Fruit fly (Drosophila melanogaster) whole organism, pupa: ENCODE measurements around the gene CG14883.

ENCODE experiments used
- CG10348 ChIP-seq: fragments of 200-800 bp; sonication (Bioruptor generic); IDR thresholded peaks from 2 replicates; pipeline ENCODE4 v1.3.6; 2022; ENCODE audit warnings: missing biosample characterization, missing genetic modification characterization
- CG12605 ChIP-seq: fragments of 200-800 bp; sonication (Bioruptor generic); IDR thresholded peaks from 2 replicates; pipeline ENCODE4 v1.3.6; 2022; ENCODE audit warnings: missing biosample characterization, missing genetic modification characterization
- CG13204 ChIP-seq: fragments of 200-800 bp; sonication (Bioruptor generic); optimal IDR thresholded peaks from 2 replicates; lab custom pipeline; 2018; ENCODE audit warnings: missing biosample characterization, mild to moderate bottlenecking, missing genetic modification characterization, moderate library complexity
- CG14655 ChIP-seq: fragments of 200-800 bp; sonication (Bioruptor generic); optimal IDR thresholded peaks from 3 replicates; lab custom pipeline; 2017; ENCODE audit warnings: mild to moderate bottlenecking, missing biosample characterization, missing genetic modification reagents, missing genetic modification characterization
- CG15710 ChIP-seq: fragments of 200-800 bp; sonication (Bioruptor generic); optimal IDR thresholded peaks from 2 replicates; lab custom pipeline; 2018; ENCODE audit warnings: missing biosample characterization, mild to moderate bottlenecking, missing genetic modification characterization, moderate library complexity
- CG17806 ChIP-seq: fragments of 200-800 bp; sonication (Bioruptor generic); optimal IDR thresholded peaks from 2 replicates; lab custom pipeline; 2018; ENCODE audit warnings: missing biosample characterization, mild to moderate bottlenecking, missing genetic modification characterization, moderate library complexity
- CG32121 ChIP-seq: fragments of 200-800 bp; sonication (Bioruptor generic); IDR thresholded peaks from 2 replicates; pipeline ENCODE4 v1.3.6; 2022; ENCODE audit warnings: missing biosample characterization, missing genetic modification characterization
- CG4496 ChIP-seq: fragments of 200-800 bp; sonication (Bioruptor generic); IDR thresholded peaks from 3 replicates; pipeline ENCODE4 v1.3.6; 2022; ENCODE audit warnings: missing biosample characterization, missing genetic modification characterization
- CG8159 ChIP-seq: fragments of 200-800 bp; sonication (Bioruptor generic); optimal IDR thresholded peaks from 3 replicates; lab custom pipeline; 2018; ENCODE audit warnings: missing biosample characterization, mild to moderate bottlenecking, missing genetic modification characterization, moderate library complexity
- CG8301 ChIP-seq: fragments of 200-800 bp; sonication (Bioruptor generic); optimal IDR thresholded peaks from 2 replicates; lab custom pipeline; 2018; ENCODE audit warnings: missing biosample characterization, mild to moderate bottlenecking, missing genetic modification characterization
- CG9948 ChIP-seq: fragments of 200-800 bp; sonication (Bioruptor generic); optimal IDR thresholded peaks from 2 replicates; lab custom pipeline; 2018; ENCODE audit warnings: missing biosample characterization, mild to moderate bottlenecking, missing genetic modification characterization, moderate library complexity
- D1 ChIP-seq: fragments of 200-800 bp; sonication (Bioruptor generic); optimal IDR thresholded peaks from 2 replicates; lab custom pipeline; 2018; ENCODE audit warnings: missing biosample characterization, mild to moderate bottlenecking, missing genetic modification characterization, moderate library complexity
- EcR ChIP-seq: fragments of 200-800 bp; sonication (Bioruptor generic); optimal IDR thresholded peaks from 3 replicates; lab custom pipeline; 2019; ENCODE audit warnings: missing biosample characterization, missing genetic modification characterization, mild to moderate bottlenecking, moderate library complexity, missing genetic modification reagents
- Ets98B ChIP-seq: fragments of 200-800 bp; sonication (Bioruptor generic); IDR thresholded peaks from 2 replicates; pipeline ENCODE4 v1.3.6; 2022; ENCODE audit warnings: missing biosample characterization, missing genetic modification characterization
- Pif1A ChIP-seq: fragments of 200-800 bp; sonication (Bioruptor generic); optimal IDR thresholded peaks from 3 replicates; lab custom pipeline; 2016; ENCODE audit warnings: missing biosample characterization, missing genetic modification characterization
- Pif1B ChIP-seq: fragments of 200-800 bp; sonication (Bioruptor generic); optimal IDR thresholded peaks from 3 replicates; lab custom pipeline; 2016; ENCODE audit warnings: missing biosample characterization, missing genetic modification characterization
- Snoo ChIP-seq: fragments of 200-800 bp; sonication (Bioruptor generic); optimal IDR thresholded peaks from 3 replicates; lab custom pipeline; 2017; ENCODE audit warnings: missing biosample characterization, mild to moderate bottlenecking, missing genetic modification characterization, inconsistent platforms
- fd96Ca ChIP-seq: fragments of 200-800 bp; sonication (Bioruptor generic); IDR thresholded peaks from 3 replicates; pipeline ENCODE4 v1.3.6; 2022; ENCODE audit warnings: missing biosample characterization, missing genetic modification characterization
- rn ChIP-seq: fragments of 200-800 bp; sonication (Bioruptor generic); IDR thresholded peaks from 2 replicates; pipeline ENCODE4 v1.3.6; 2022; ENCODE audit warnings: missing biosample characterization, missing genetic modification characterization

The CG14883 gene

DNA sequence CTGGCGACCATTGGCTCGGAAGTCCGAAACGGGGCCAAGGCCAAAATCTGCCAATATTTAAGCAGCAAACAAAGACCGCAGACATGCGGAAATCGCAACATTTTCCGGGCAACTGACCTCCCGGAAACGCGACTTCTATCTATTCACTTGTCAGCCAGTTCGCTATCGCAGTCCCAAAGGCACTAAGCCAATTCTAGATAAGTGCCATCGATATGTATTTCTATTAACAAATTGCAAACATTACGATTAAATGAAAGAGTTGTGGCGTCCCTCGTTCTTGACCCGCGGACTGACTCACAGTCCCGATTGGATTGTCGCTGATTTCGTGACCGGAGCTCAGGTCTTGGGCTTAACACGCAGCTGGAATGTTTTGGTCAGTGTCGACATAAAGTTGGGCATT lies 43.0 kb downstream of the CG14883 start, which contains the start of gene Gr89a:
TSS of gene Gr89a (minus strand) at position 101 of the 400 bp plus-strand sequence.
- no peak for TF ChIP-seq CG14655 (GFP tag; lab: Kevin White, UChicago)
- no peak for TF ChIP-seq EcR (GFP tag; lab: Kevin White, UChicago)
- no peak for TF ChIP-seq CG32121 (GFP tag; lab: Robert Waterston, UW)
- TF ChIP-seq CG15710 (tag; lab: Kevin White, UChicago) = no peak
- TF ChIP-seq CG12605 = no peak
- no peak for TF ChIP-seq D1
- no peak for TF ChIP-seq fd96Ca (GFP tag; lab: Robert Waterston, UW)
- no peak for TF ChIP-seq Pif1A
- no peak for TF ChIP-seq CG8159 (tag; lab: Kevin White, UChicago)
- TF ChIP-seq CG10348 (GFP tag; lab: Robert Waterston, UW) = no peak
- TF ChIP-seq CG9948 = no peak

DNA sequence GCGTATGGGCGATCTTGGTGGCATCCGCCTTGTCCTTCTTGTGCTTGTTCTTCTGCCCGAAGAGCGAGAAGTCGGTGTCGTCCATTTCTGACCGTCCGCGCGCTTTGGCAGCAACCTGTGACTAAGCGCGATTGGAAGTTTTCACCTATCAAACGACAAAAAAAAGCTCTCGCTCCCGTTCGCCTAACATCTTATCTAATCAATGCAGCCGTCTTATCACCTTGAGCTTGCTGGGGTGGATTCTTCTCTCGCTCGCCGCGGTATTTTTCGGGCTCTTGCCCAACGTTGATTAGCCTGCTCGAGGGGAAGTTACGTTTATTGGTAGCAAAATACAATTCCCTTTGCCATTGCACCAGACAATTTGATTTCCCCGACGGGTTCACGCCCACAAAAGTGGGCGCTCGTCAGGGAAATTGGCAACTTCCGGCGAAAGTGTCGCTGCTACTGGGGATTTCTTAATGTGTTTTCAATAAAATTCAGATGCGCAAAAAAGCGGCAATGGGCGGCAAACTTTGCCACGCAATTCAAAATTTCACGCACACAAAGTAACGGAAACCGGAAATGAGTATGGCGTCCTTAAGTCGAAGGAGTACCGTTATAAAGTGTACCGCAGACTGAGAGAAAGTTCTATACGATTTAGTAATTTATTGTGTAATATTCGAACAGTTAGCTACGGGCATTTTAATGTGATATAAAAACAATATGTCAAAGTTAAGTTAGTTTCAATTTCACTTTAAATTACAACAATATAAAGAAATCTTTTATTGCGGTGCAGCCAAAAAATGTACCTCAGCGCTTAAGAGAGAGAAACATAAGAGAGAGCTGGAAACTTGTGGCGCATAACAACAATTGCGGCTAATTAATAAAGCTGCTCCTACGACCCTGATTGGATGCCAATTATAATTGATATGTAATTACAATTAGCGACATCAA lies 45.3 kb downstream of the CG14883 start, which contains the start of gene Decay:
TSS of gene Decay (minus strand) at position 132 of the 933 bp plus-strand sequence.
- TF ChIP-seq Pif1A (peak; percentile 54), CG4496 (0 out of 3 replicates have a peak, but pooled peaks have one; percentile 8), CG17806 (tag; lab: Kevin White, UChicago) (no peak), CG10348 (GFP tag; lab: Robert Waterston, UW) (no peak), CG13204 (GFP tag; lab: Kevin White, UChicago) (no peak), Snoo (peak; percentile 34), CG8301 (tag; lab: Kevin White, UChicago) (peak; percentile 37), Pif1B (peak; percentile 14), CG14655 (GFP tag; lab: Kevin White, UChicago) (peak; percentile 29), CG8159 (tag; lab: Kevin White, UChicago) (no peak), fd96Ca (GFP tag; lab: Robert Waterston, UW) (no peak)

dm6 chr3R:16502595-16503305 lies 46.9 kb downstream of the CG14883 start, which contains the start of gene CG42342:
Gene CG42342, plus strand, starts transcription at chr3R:16502770.
- TF ChIP-seq CG12605 (peak; percentile 12; the same call in 1 of the 2 replicates), rn (GFP tag; lab: Robert Waterston, UW) (no peak), CG32121 (GFP tag; lab: Robert Waterston, UW) (no peak), CG13204 (GFP tag; lab: Kevin White, UChicago) (peak; percentile 8)

DNA sequence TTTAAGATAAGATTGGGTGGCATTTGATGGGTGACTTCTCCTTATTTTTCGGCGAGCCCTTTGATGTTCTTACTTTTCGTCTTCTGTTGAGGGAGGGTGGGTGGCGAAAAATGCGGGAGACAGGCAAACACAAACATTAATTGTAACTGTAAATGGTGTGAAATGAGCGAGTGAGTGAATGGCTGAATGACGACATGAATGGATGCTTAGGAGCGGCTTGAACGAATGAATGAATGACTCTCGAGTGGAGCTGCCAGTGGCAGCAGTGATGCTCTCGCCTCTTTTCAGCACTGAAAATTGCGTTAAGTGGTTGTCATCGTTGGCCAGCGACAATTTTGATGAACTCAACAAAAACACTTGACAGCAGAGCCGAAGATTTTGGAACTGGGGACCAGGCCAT lies 48.7 kb downstream of the CG14883 start:
- no peak for TF ChIP-seq rn (GFP tag; lab: Robert Waterston, UW)
- TF ChIP-seq Ets98B (GFP tag; lab: Robert Waterston, UW) = no peak
- no peak for TF ChIP-seq EcR (GFP tag; lab: Kevin White, UChicago)
- TF ChIP-seq CG9948 = no peak
- TF ChIP-seq CG32121 (GFP tag; lab: Robert Waterston, UW) = no peak
- no peak for TF ChIP-seq fd96Ca (GFP tag; lab: Robert Waterston, UW)

dm6 chr3R:16507706-16508105 lies 51.9 kb downstream of the CG14883 start:
- TF ChIP-seq CG13204 (GFP tag; lab: Kevin White, UChicago) (peak; percentile 45), EcR (GFP tag; lab: Kevin White, UChicago) (peak; percentile 56), CG32121 (GFP tag; lab: Robert Waterston, UW) (no peak)
